Fruit fly (Drosophila melanogaster) whole organism, embryonic: ENCODE measurements around the gene Pvf1.

ENCODE experiments used
- Ada2b ChIP-seq: fragments of 200-800 bp; sonication (Bioruptor generic); IDR thresholded peaks from 2 replicates; pipeline ENCODE4 v1.3.6; 2022; ENCODE audit warnings: missing biosample characterization, missing genetic modification characterization
- Mad ChIP-seq: fragments of 200-800 bp; sonication (Bioruptor generic); optimal IDR thresholded peaks from 2 replicates; lab custom pipeline; 2016; ENCODE audit warnings: missing biosample characterization, missing genetic modification characterization
- Stat92E ChIP-seq, 3 experiments: fragments of >200 bp in 2 of 3; fragments of 200-800 bp in 1 of 3; sonication (Bioruptor generic) in 1 of 3; optimal IDR thresholded peaks; 2 replicates each; lab custom pipeline; 2017 to 2019; ENCODE audit warnings: missing biosample characterization in 3 of 3, missing genetic modification characterization in 3 of 3, mild to moderate bottlenecking in 1 of 3, moderate library complexity in 1 of 3
- gsb ChIP-seq: fragments of 200-800 bp; sonication (Bioruptor generic); IDR thresholded peaks from 2 replicates; pipeline ENCODE4 v1.3.6; 2022; ENCODE audit warnings: missing biosample characterization, missing genetic modification characterization

DNA sequence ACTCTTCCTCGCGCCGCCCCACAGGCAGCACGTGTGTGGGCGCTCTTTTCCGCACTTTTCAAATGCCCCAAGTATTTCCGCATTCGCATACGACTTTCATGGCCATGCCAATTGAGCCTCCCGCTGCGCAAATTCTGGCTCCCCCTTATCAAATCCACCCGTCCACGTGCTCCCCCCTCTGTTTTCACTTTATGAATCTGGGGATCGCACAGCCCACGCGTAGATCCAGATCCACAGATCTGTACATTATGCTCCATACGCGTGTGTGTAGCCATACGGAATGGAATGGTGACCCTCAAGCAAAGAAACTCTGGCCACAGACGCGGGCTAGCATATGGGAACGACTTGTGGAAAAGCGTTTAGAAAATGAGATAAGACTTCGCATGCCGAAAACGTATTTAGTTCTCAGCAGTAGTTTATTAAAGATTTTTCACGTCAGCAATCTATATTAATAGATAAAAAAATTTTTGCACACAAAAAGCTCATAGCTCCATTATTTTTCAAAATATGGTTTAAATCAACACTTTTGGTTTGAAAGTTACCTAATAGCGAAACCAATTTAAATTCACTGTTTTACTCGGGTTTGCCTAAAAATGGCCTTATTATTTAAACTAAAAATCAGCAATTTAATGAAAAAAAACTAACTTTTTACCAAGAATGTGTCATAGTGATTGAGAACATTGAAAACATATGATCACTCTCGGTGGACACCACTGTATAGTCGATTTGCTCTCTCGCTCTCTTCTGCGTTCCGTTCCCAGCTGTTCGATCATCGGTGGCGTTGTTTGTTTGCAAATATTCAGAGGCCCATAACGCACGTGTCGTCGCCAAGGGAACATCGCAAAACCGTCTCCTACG, 42.9 kb upstream of the Pvf1 start:
- TF ChIP-seq Stat92E (GFP tag; optimal IDR thresholded peaks at IDR 0.05; lab: Kevin White, UChicago) = no peak
- TF ChIP-seq Mad (GFP tag; lab: Kevin White, UChicago) = peak; percentile 40
- TF ChIP-seq Ada2b (GFP tag; lab: Robert Waterston, UW) = peak; percentile 17; the same call in 1 of the 2 replicates
- TF ChIP-seq gsb (GFP tag; lab: Robert Waterston, UW) = no peak
